Fruit fly (Drosophila melanogaster) whole organism, prepupa: ENCODE measurements around the gene CG31792.

Experiments used
- Blimp-1 ChIP-seq: fragments of 200-800 bp; sonication (Bioruptor generic); optimal IDR thresholded peaks from 3 replicates; lab custom pipeline; 2017; ENCODE audit warnings: missing biosample characterization, missing genetic modification characterization, mild to moderate bottlenecking, moderate library complexity, missing genetic modification reagents
- CG10669 ChIP-seq: fragments of 200-800 bp; sonication (Bioruptor generic); optimal IDR thresholded peaks from 3 replicates; lab custom pipeline; 2018; ENCODE audit warnings: missing biosample characterization, mild to moderate bottlenecking, missing genetic modification characterization, moderate library complexity
- CG15336 ChIP-seq: fragments of 200-800 bp; sonication (Bioruptor generic); IDR thresholded peaks from 2 replicates; pipeline ENCODE4 v1.3.6; 2022; ENCODE audit warnings: missing biosample characterization, missing genetic modification characterization
- CG3032 ChIP-seq: fragments of 200-800 bp; optimal IDR thresholded peaks from 2 replicates; lab custom pipeline; 2019; ENCODE audit warnings: missing biosample characterization, mild to moderate bottlenecking, missing genetic modification characterization, moderate library complexity
- CG31627 ChIP-seq: fragments of 200-800 bp; sonication (Bioruptor generic); optimal IDR thresholded peaks from 3 replicates; lab custom pipeline; 2016; ENCODE audit warnings: missing biosample characterization, missing genetic modification characterization
- CG32006 ChIP-seq: fragments of 200-800 bp; sonication (Bioruptor generic); optimal IDR thresholded peaks from 3 replicates; lab custom pipeline; 2017; ENCODE audit warnings: missing biosample characterization, mild to moderate bottlenecking, missing genetic modification characterization
- CG3919 ChIP-seq: fragments of 200-800 bp; sonication (Bioruptor generic); optimal IDR thresholded peaks from 3 replicates; lab custom pipeline; 2016; ENCODE audit warnings: missing biosample characterization, missing genetic modification characterization
- CG4318 ChIP-seq: fragments of 200-800 bp; sonication (Bioruptor generic); optimal IDR thresholded peaks from 3 replicates; lab custom pipeline; 2017; ENCODE audit warnings: missing biosample characterization, mild to moderate bottlenecking, missing genetic modification characterization
- CG6163 ChIP-seq: fragments of 200-800 bp; sonication (Bioruptor generic); IDR thresholded peaks from 3 replicates; pipeline ENCODE4 v1.3.6; 2022; ENCODE audit warnings: missing biosample characterization, missing genetic modification characterization
- CG6276 ChIP-seq: fragments of 200-800 bp; sonication (Bioruptor generic); optimal IDR thresholded peaks from 2 replicates; lab custom pipeline; 2017; ENCODE audit warnings: missing biosample characterization, mild to moderate bottlenecking, missing genetic modification characterization
- CG6792 ChIP-seq: fragments of 200-800 bp; sonication (Bioruptor generic); optimal IDR thresholded peaks from 3 replicates; lab custom pipeline; 2016; ENCODE audit warnings: missing biosample characterization, missing genetic modification characterization
- CG6808 ChIP-seq: fragments of 200-800 bp; sonication (Bioruptor generic); optimal IDR thresholded peaks from 3 replicates; lab custom pipeline; 2017; ENCODE audit warnings: missing biosample characterization, missing genetic modification characterization, mild to moderate bottlenecking, moderate library complexity, missing genetic modification reagents
- CG6854 ChIP-seq: fragments of 200-800 bp; sonication (Bioruptor generic); optimal IDR thresholded peaks from 2 replicates; lab custom pipeline; 2017; ENCODE audit warnings: missing biosample characterization, mild to moderate bottlenecking, missing genetic modification characterization
- CG7368 ChIP-seq: fragments of 200-800 bp; sonication (Bioruptor generic); optimal IDR thresholded peaks from 3 replicates; lab custom pipeline; 2016; ENCODE audit warnings: missing biosample characterization, missing genetic modification characterization
- CG8119 ChIP-seq: fragments of 200-800 bp; sonication (Bioruptor generic); IDR thresholded peaks from 3 replicates; pipeline ENCODE4 v1.3.6; 2022; ENCODE audit warnings: missing biosample characterization, missing genetic modification characterization
- CG8319 ChIP-seq: fragments of 200-800 bp; sonication (Bioruptor generic); optimal IDR thresholded peaks from 3 replicates; lab custom pipeline; 2016; ENCODE audit warnings: missing biosample characterization, missing genetic modification characterization
- CG8632 ChIP-seq: fragments of 200-800 bp; sonication (Bioruptor generic); optimal IDR thresholded peaks from 3 replicates; lab custom pipeline; 2016; ENCODE audit warnings: missing biosample characterization, missing genetic modification characterization
- CG9139 ChIP-seq: fragments of 200-800 bp; sonication (Bioruptor generic); optimal IDR thresholded peaks from 3 replicates; lab custom pipeline; 2017; ENCODE audit warnings: missing biosample characterization, mild to moderate bottlenecking, missing genetic modification characterization
- Eip93F ChIP-seq: fragments of 200-800 bp; sonication (Bioruptor generic); optimal IDR thresholded peaks from 2 replicates; lab custom pipeline; 2016; ENCODE audit warnings: missing biosample characterization, mild to moderate bottlenecking, missing genetic modification characterization
- Ets21C ChIP-seq: fragments of 200-800 bp; sonication (Bioruptor generic); optimal IDR thresholded peaks from 3 replicates; lab custom pipeline; 2016; ENCODE audit warnings: missing biosample characterization, missing genetic modification characterization
- Ets96B ChIP-seq: fragments of 200-800 bp; optimal IDR thresholded peaks from 2 replicates; lab custom pipeline; 2019; ENCODE audit warnings: missing biosample characterization, mild to moderate bottlenecking, missing genetic modification characterization, moderate library complexity
- Gug ChIP-seq: fragments of 200-800 bp; sonication (Bioruptor generic); IDR thresholded peaks from 2 replicates; pipeline ENCODE4 v1.3.6; 2022; ENCODE audit warnings: missing biosample characterization, missing genetic modification characterization
- Hr38 ChIP-seq: sonication (Bioruptor generic); optimal IDR thresholded peaks from 2 replicates; lab custom pipeline; 2016; ENCODE audit warnings: missing biosample characterization, missing genetic modification characterization
- Hr39 ChIP-seq: fragments of 200-800 bp; sonication (Bioruptor generic); optimal IDR thresholded peaks from 2 replicates; lab custom pipeline; 2016; ENCODE audit warnings: missing biosample characterization, missing genetic modification characterization
- Hr4 ChIP-seq: fragments of 200-800 bp; sonication (Bioruptor generic); optimal IDR thresholded peaks from 3 replicates; lab custom pipeline; 2016; ENCODE audit warnings: missing biosample characterization, missing genetic modification characterization
- Lpt ChIP-seq: fragments of 200-800 bp; sonication (Bioruptor generic); optimal IDR thresholded peaks from 3 replicates; lab custom pipeline; 2016; ENCODE audit warnings: missing biosample characterization, missing genetic modification characterization
- OdsH ChIP-seq: fragments of 200-800 bp; sonication (Bioruptor generic); optimal IDR thresholded peaks from 3 replicates; lab custom pipeline; 2016; ENCODE audit warnings: missing biosample characterization, missing genetic modification characterization
- Smox ChIP-seq: fragments of 200-800 bp; sonication (Bioruptor generic); optimal IDR thresholded peaks from 3 replicates; lab custom pipeline; 2016; ENCODE audit warnings: missing biosample characterization, missing genetic modification characterization
- Sox14 ChIP-seq: fragments of 200-800 bp; sonication (Bioruptor generic); optimal IDR thresholded peaks from 3 replicates; lab custom pipeline; 2016; ENCODE audit warnings: missing biosample characterization, missing genetic modification characterization
- Sox15 ChIP-seq: fragments of 200-800 bp; sonication (Bioruptor generic); optimal IDR thresholded peaks from 3 replicates; lab custom pipeline; 2016; ENCODE audit warnings: missing biosample characterization, missing genetic modification characterization
- achi ChIP-seq: fragments of 200-800 bp; sonication (Bioruptor generic); optimal IDR thresholded peaks from 3 replicates; lab custom pipeline; 2016; ENCODE audit warnings: missing biosample characterization, missing genetic modification characterization
- cyc ChIP-seq: fragments of 200-800 bp; sonication (Bioruptor generic); optimal IDR thresholded peaks from 3 replicates; lab custom pipeline; 2016; ENCODE audit warnings: missing biosample characterization, missing genetic modification characterization
- dsx ChIP-seq: fragments of 200-800 bp; optimal IDR thresholded peaks from 3 replicates; lab custom pipeline; 2019; ENCODE audit warnings: missing biosample characterization, mild to moderate bottlenecking, missing genetic modification characterization, moderate library complexity; ENCODE audit not compliant: poor library complexity, severe bottlenecking
- esn ChIP-seq: fragments of 200-800 bp; sonication (Bioruptor generic); optimal IDR thresholded peaks from 2 replicates; lab custom pipeline; 2016; ENCODE audit warnings: missing biosample characterization, mild to moderate bottlenecking, missing genetic modification characterization, moderate library complexity
- fd85E ChIP-seq: fragments of 200-800 bp; sonication (Bioruptor generic); optimal IDR thresholded peaks from 3 replicates; lab custom pipeline; 2016; ENCODE audit warnings: missing biosample characterization, missing genetic modification characterization
- fkh ChIP-seq: fragments of 200-800 bp; sonication (Bioruptor generic); optimal IDR thresholded peaks from 3 replicates; lab custom pipeline; 2017; ENCODE audit warnings: missing biosample characterization, mild to moderate bottlenecking, missing genetic modification characterization, moderate library complexity
- lz ChIP-seq: fragments of 200-800 bp; sonication (Bioruptor generic); optimal IDR thresholded peaks from 3 replicates; lab custom pipeline; 2016; ENCODE audit warnings: missing biosample characterization, missing genetic modification characterization
- pdm3 ChIP-seq: fragments of 200-800 bp; sonication (Bioruptor generic); optimal IDR thresholded peaks from 3 replicates; lab custom pipeline; 2016; ENCODE audit warnings: missing biosample characterization, missing genetic modification characterization
- salr ChIP-seq, 2 experiments: fragments of 200-800 bp; sonication (Bioruptor generic); optimal IDR thresholded peaks; 3 replicates each; lab custom pipeline; 2016 to 2018; ENCODE audit warnings: missing biosample characterization in 2 of 2, missing genetic modification characterization in 2 of 2, mild to moderate bottlenecking in 1 of 2
- spab ChIP-seq: fragments of 200-800 bp; sonication (Bioruptor generic); optimal IDR thresholded peaks from 2 replicates; lab custom pipeline; 2017; ENCODE audit warnings: missing biosample characterization, mild to moderate bottlenecking, missing genetic modification characterization, missing genetic modification reagents
- svp ChIP-seq: fragments of 200-800 bp; sonication (Bioruptor generic); peaks from one replicate; lab custom pipeline; 2016; ENCODE audit warnings: missing biosample characterization, missing genetic modification characterization
- topi ChIP-seq: fragments of 200-800 bp; sonication (Bioruptor generic); optimal IDR thresholded peaks from 3 replicates; lab custom pipeline; 2016; ENCODE audit warnings: missing biosample characterization, missing genetic modification characterization
- vri ChIP-seq: fragments of 200-800 bp; sonication (Bioruptor generic); optimal IDR thresholded peaks from 3 replicates; lab custom pipeline; 2016; ENCODE audit warnings: missing biosample characterization, mild to moderate bottlenecking, missing genetic modification characterization

CG31792 gene

dm6 chr2L:18987078-18987895 is 10.0 kb upstream of the CG31792 start, which contains the start of the genes Swip-1 and EMC5 (continued):
- TF ChIP-seq CG8319 (GFP tag; lab: Kevin White, UChicago) (no peak), CG6808 (peak; percentile 35), Eip93F (GFP tag; lab: Kevin White, UChicago) (no peak), CG4318 (GFP tag; lab: Kevin White, UChicago) (peak; percentile 33), CG15336 (GFP tag; lab: Robert Waterston, UW) (no peak), Hr39 (GFP tag; lab: Kevin White, UChicago) (no peak), fkh (GFP tag; lab: Kevin White, UChicago) (no peak), Ets96B (tag; lab: Kevin White, UChicago) (peak; percentile 46), CG8632 (GFP tag; lab: Kevin White, UChicago) (no peak), Smox (GFP tag; lab: Kevin White, UChicago) (no peak), lz (GFP tag; lab: Kevin White, UChicago) (peak; percentile 26), CG6276 (GFP tag; lab: Kevin White, UChicago) (no peak), Ets21C (GFP tag; lab: Kevin White, UChicago) (no peak), Blimp-1 (GFP tag; lab: Kevin White, UChicago) (no peak), fd85E (GFP tag; lab: Kevin White, UChicago) (no peak), topi (GFP tag; lab: Kevin White, UChicago) (peak; percentile 17), cyc (no peak), salr (GFP tag; optimal IDR thresholded peaks at IDR 0.05; lab: Kevin White, UChicago) (peak in 1 of 2 experiments; percentile 58), Gug (GFP tag; lab: Robert Waterston, UW) (no peak), CG32006 (peak; percentile 48), spab (no peak), CG3032 (tag; lab: Kevin White, UChicago) (peak; percentile 66), Sox15 (no peak), CG3919 (GFP tag; lab: Kevin White, UChicago) (peak; percentile 50), CG8119 (GFP tag; lab: Robert Waterston, UW) (0 out of 3 replicates have a peak, but pooled peaks have one; percentile 38), CG31627 (GFP tag; lab: Kevin White, UChicago) (peak; percentile 26), achi (GFP tag; lab: Kevin White, UChicago) (peak; percentile 20), svp (GFP tag; lab: Kevin White, UChicago) (no peak), Hr4 (peak; percentile 49), CG6792 (GFP tag; lab: Kevin White, UChicago) (no peak), esn (GFP tag; lab: Kevin White, UChicago) (peak; percentile 61), OdsH (GFP tag; lab: Kevin White, UChicago) (peak; percentile 36), CG6163 (peak; percentile 61; the same call in 2 of the 3 replicates), Sox14 (peak; percentile 10), Lpt (GFP tag; lab: Kevin White, UChicago) (no peak), CG10669 (peak; percentile 9), pdm3 (peak; percentile 2)

dm6 chr2L:18990133-18990532 is 7.1 kb upstream of the CG31792 start, which contains the start of gene CG15170:
TSS of gene CG15170 (minus strand) at chr2L:18990233.
- TF ChIP-seq CG7368: no peak
- TF ChIP-seq vri (GFP tag; lab: Kevin White, UChicago): no peak
- TF ChIP-seq achi (GFP tag; lab: Kevin White, UChicago): no peak
- TF ChIP-seq CG6808: no peak
- no peak for TF ChIP-seq Ets96B (tag; lab: Kevin White, UChicago)
- no peak for TF ChIP-seq salr (GFP tag; optimal IDR thresholded peaks at IDR 0.05; lab: Kevin White, UChicago)
- TF ChIP-seq CG9139 (GFP tag; lab: Kevin White, UChicago): no peak
- TF ChIP-seq CG6792 (GFP tag; lab: Kevin White, UChicago): no peak
- TF ChIP-seq CG6854 (GFP tag; lab: Kevin White, UChicago): no peak
- TF ChIP-seq Ets21C (GFP tag; lab: Kevin White, UChicago): no peak
- no peak for TF ChIP-seq spab
- TF ChIP-seq Smox (GFP tag; lab: Kevin White, UChicago): no peak
- no peak for TF ChIP-seq pdm3
- no peak for TF ChIP-seq CG8119 (GFP tag; lab: Robert Waterston, UW)
- no peak for TF ChIP-seq CG6276 (GFP tag; lab: Kevin White, UChicago)
- TF ChIP-seq esn (GFP tag; lab: Kevin White, UChicago): no peak
- no peak for TF ChIP-seq dsx (GFP tag; lab: Kevin White, UChicago)
- no peak for TF ChIP-seq Hr38 (GFP tag; lab: Kevin White, UChicago)
- TF ChIP-seq Lpt (GFP tag; lab: Kevin White, UChicago): no peak
